Fruit fly (Drosophila melanogaster) Kc167 (cell line): Measurements from ENCODE around the gene Drsl3.

Source experiments
- Myc ChIP-seq: fragments of >200 bp; optimal IDR thresholded peaks from 2 replicates; lab custom pipeline; 2017; ENCODE audit warnings: missing external identifiers
- Sin3A ChIP-seq: fragments of >200 bp; optimal IDR thresholded peaks from 2 replicates; lab custom pipeline; 2018; ENCODE audit warnings: missing external identifiers
- h ChIP-seq: fragments of >200 bp; optimal IDR thresholded peaks from 3 replicates; lab custom pipeline; 2018; ENCODE audit warnings: missing external identifiers
- psq ChIP-seq: fragments of >200 bp; optimal IDR thresholded peaks from 2 replicates; lab custom pipeline; 2017; ENCODE audit warnings: missing external identifiers
- ttk ChIP-seq: sonication (Bioruptor generic); optimal IDR thresholded peaks from 2 replicates; lab custom pipeline; 2017; ENCODE audit warnings: missing external identifiers

dm6 chr3L:3308676-3309613, 5.9 kb upstream of the Drsl3 start:
- TF ChIP-seq h (lab: Kevin White, UChicago) (no peak), Myc (lab: Kevin White, UChicago) (no peak), Sin3A (lab: Kevin White, UChicago) (no peak), ttk (no peak), psq (no peak)
